Fruit fly (Drosophila melanogaster) whole organism, prepupa: Measurements from ENCODE around the gene EMC3.

Source experiments
- Hr38 ChIP-seq: sonication (Bioruptor generic); optimal IDR thresholded peaks from 2 replicates; lab custom pipeline; 2016; ENCODE audit warnings: missing biosample characterization, missing genetic modification characterization
- OdsH ChIP-seq: fragments of 200-800 bp; sonication (Bioruptor generic); optimal IDR thresholded peaks from 3 replicates; lab custom pipeline; 2016; ENCODE audit warnings: missing biosample characterization, missing genetic modification characterization
- acj6 ChIP-seq: fragments of 200-800 bp; sonication (Bioruptor generic); optimal IDR thresholded peaks from 3 replicates; lab custom pipeline; 2016; ENCODE audit warnings: missing biosample characterization, missing genetic modification characterization

DNA sequence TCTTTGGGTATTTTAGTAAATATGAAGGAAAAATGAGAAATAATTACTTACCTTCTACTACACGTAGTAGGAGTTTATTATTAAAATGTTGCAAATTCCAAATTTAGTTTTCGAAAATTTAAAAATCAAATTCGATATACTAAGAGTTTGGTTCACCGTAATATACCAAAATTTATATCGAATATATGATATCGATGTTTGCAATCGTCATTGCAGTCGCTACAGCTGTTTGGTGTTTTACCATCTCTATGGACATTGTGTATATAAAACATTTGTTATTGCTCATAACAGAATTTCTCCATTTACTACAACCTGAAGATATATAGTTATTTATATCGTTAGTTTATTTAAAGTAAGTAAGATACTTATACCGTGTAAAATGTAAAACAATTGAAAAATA lies 3.5 kb downstream of the EMC3 start, which contains the start of gene CG6443:
- TF ChIP-seq OdsH (GFP tag; lab: Kevin White, UChicago) (no peak), acj6 (GFP tag; lab: Kevin White, UChicago) (no peak), Hr38 (GFP tag; lab: Kevin White, UChicago) (no peak)
